Worm (Caenorhabditis elegans): ENCODE results near the gene ttr-23.

Gene ttr-23

ce11 chrV:10592479-10592878, 2.8 kb upstream of the ttr-23 start, which contains the start of gene T21C9.9:
Gene T21C9.9 (minus strand): TSS chrV:10592579.
- TF ChIP-seq tab-1 (GFP tag; IDR thresholded peaks at IDR 0.05) (no peak), med-1 (GFP tag; optimal IDR thresholded peaks at IDR 0.05; ENCODE audit: insufficient read depth) (no peak), flt-1 (GFP tag; IDR thresholded peaks at IDR 0.05) (no peak), klf-2 (GFP tag; conservative IDR thresholded peaks at IDR 0.05) (no peak), cog-1 (tag; optimal IDR thresholded peaks at IDR 0.05) (no peak), ztf-29 (GFP tag; IDR thresholded peaks at IDR 0.05) (no peak), T22C8.4 (GFP tag; IDR thresholded peaks at IDR 0.05) (no peak), ref-1 (GFP tag; conservative IDR thresholded peaks at IDR 0.05) (no peak), ztf-23 (GFP tag; IDR thresholded peaks at IDR 0.05) (no peak)

- TF ChIP-seq ztf-29 (GFP tag; IDR thresholded peaks at IDR 0.05) (no peak), tab-1 (GFP tag; IDR thresholded peaks at IDR 0.05) (no peak), ztf-23 (GFP tag; IDR thresholded peaks at IDR 0.05) (no peak), med-1 (GFP tag; optimal IDR thresholded peaks at IDR 0.05; ENCODE audit: insufficient read depth) (no peak), T22C8.4 (GFP tag; IDR thresholded peaks at IDR 0.05) (no peak), ref-1 (GFP tag; conservative IDR thresholded peaks at IDR 0.05) (no peak), cog-1 (tag; optimal IDR thresholded peaks at IDR 0.05) (no peak), flt-1 (GFP tag; IDR thresholded peaks at IDR 0.05) (no peak), klf-2 (GFP tag; conservative IDR thresholded peaks at IDR 0.05) (no peak)
These were observed 966 bp downstream of the ttr-23 start, which contains the start of gene srg-32 for ce11 chrV:10588694-10589093. Gene srg-32 (minus strand): TSS chrV:10588794.

ce11 chrV:10581837-10582300, 7.8 kb downstream of the ttr-23 start, which contains the start of gene T21C9.6:
Gene T21C9.6 (plus strand): TSS chrV:10581887.
- TF ChIP-seq tab-1 (GFP tag; IDR thresholded peaks at IDR 0.05), result no peak
- TF ChIP-seq ref-1 (GFP tag; conservative IDR thresholded peaks at IDR 0.05), result no peak
- no peak for TF ChIP-seq cog-1 (tag; optimal IDR thresholded peaks at IDR 0.05)
- TF ChIP-seq med-1 (GFP tag; optimal IDR thresholded peaks at IDR 0.05; ENCODE audit: insufficient read depth), result no peak
- no peak for TF ChIP-seq ztf-29 (GFP tag; IDR thresholded peaks at IDR 0.05)
- no peak for TF ChIP-seq ztf-23 (GFP tag; IDR thresholded peaks at IDR 0.05)
- TF ChIP-seq klf-2 (GFP tag; conservative IDR thresholded peaks at IDR 0.05), result no peak
- no peak for TF ChIP-seq flt-1 (GFP tag; IDR thresholded peaks at IDR 0.05)
- no peak for TF ChIP-seq T22C8.4 (GFP tag; IDR thresholded peaks at IDR 0.05)

ce11 chrV:10580638-10581037, 9.0 kb downstream of the ttr-23 start:
- TF ChIP-seq klf-2 (GFP tag; conservative IDR thresholded peaks at IDR 0.05) (no peak), tab-1 (GFP tag; IDR thresholded peaks at IDR 0.05) (no peak), ztf-29 (GFP tag; IDR thresholded peaks at IDR 0.05) (no peak), ref-1 (GFP tag; conservative IDR thresholded peaks at IDR 0.05) (no peak), cog-1 (tag; optimal IDR thresholded peaks at IDR 0.05) (no peak), med-1 (GFP tag; optimal IDR thresholded peaks at IDR 0.05; ENCODE audit: insufficient read depth) (no peak), T22C8.4 (GFP tag; IDR thresholded peaks at IDR 0.05) (no peak), ztf-23 (GFP tag; IDR thresholded peaks at IDR 0.05) (no peak), flt-1 (GFP tag; IDR thresholded peaks at IDR 0.05) (no peak)

- no peak for TF ChIP-seq T22C8.4 (GFP tag; IDR thresholded peaks at IDR 0.05)
- no peak for TF ChIP-seq cog-1 (tag; optimal IDR thresholded peaks at IDR 0.05)
- TF ChIP-seq klf-2 (GFP tag; conservative IDR thresholded peaks at IDR 0.05), result no peak
- TF ChIP-seq med-1 (GFP tag; optimal IDR thresholded peaks at IDR 0.05; ENCODE audit: insufficient read depth), result peak; percentile 33
- no peak for TF ChIP-seq ztf-29 (GFP tag; IDR thresholded peaks at IDR 0.05)
- TF ChIP-seq ztf-23 (GFP tag; IDR thresholded peaks at IDR 0.05), result 0 out of 2 replicates have a peak, but pooled peaks have one; percentile 45
- no peak for TF ChIP-seq tab-1 (GFP tag; IDR thresholded peaks at IDR 0.05)
- TF ChIP-seq flt-1 (GFP tag; IDR thresholded peaks at IDR 0.05), result no peak
These were observed 10.7 kb downstream of the ttr-23 start, which contains the start of the genes erh-1 and lpd-9 for ce11 chrV:10578938-10579337. Gene erh-1 (minus strand): TSS chrV:10579141. Gene lpd-9 (plus strand): TSS chrV:10579305.

ce11 chrV:10578226-10578625, 11.4 kb downstream of the ttr-23 start, which contains the start of gene mics-1:
Gene mics-1 (minus strand): TSS chrV:10578326.
- TF ChIP-seq ref-1 (GFP tag; conservative IDR thresholded peaks at IDR 0.05), result no peak
- TF ChIP-seq tab-1 (GFP tag; IDR thresholded peaks at IDR 0.05), result no peak
- no peak for TF ChIP-seq flt-1 (GFP tag; IDR thresholded peaks at IDR 0.05)
- TF ChIP-seq ztf-29 (GFP tag; IDR thresholded peaks at IDR 0.05), result no peak
- no peak for TF ChIP-seq T22C8.4 (GFP tag; IDR thresholded peaks at IDR 0.05)
- no peak for TF ChIP-seq ztf-23 (GFP tag; IDR thresholded peaks at IDR 0.05)
- no peak for TF ChIP-seq cog-1 (tag; optimal IDR thresholded peaks at IDR 0.05)
- no peak for TF ChIP-seq med-1 (GFP tag; optimal IDR thresholded peaks at IDR 0.05; ENCODE audit: insufficient read depth)
- no peak for TF ChIP-seq klf-2 (GFP tag; conservative IDR thresholded peaks at IDR 0.05)

- no peak for TF ChIP-seq ztf-23 (GFP tag; IDR thresholded peaks at IDR 0.05)
- no peak for TF ChIP-seq flt-1 (GFP tag; IDR thresholded peaks at IDR 0.05)
These were observed 13.3 kb downstream of the ttr-23 start, which contains the start of gene vps-54 for ce11 chrV:10576319-10576718. Gene vps-54 (minus strand): TSS chrV:10576419.

- TF ChIP-seq flt-1 (GFP tag; IDR thresholded peaks at IDR 0.05), result no peak
- TF ChIP-seq ref-1 (GFP tag; conservative IDR thresholded peaks at IDR 0.05), result no peak
- no peak for TF ChIP-seq cog-1 (tag; optimal IDR thresholded peaks at IDR 0.05)
- TF ChIP-seq tab-1 (GFP tag; IDR thresholded peaks at IDR 0.05), result no peak
- no peak for TF ChIP-seq klf-2 (GFP tag; conservative IDR thresholded peaks at IDR 0.05)
- TF ChIP-seq med-1 (GFP tag; optimal IDR thresholded peaks at IDR 0.05; ENCODE audit: insufficient read depth), result no peak
- TF ChIP-seq T22C8.4 (GFP tag; IDR thresholded peaks at IDR 0.05), result no peak
- TF ChIP-seq ztf-23 (GFP tag; IDR thresholded peaks at IDR 0.05), result no peak
- no peak for TF ChIP-seq ztf-29 (GFP tag; IDR thresholded peaks at IDR 0.05)
These were observed 15.5 kb downstream of the ttr-23 start for ce11 chrV:10574197-10574596.

ce11 chrV:10572614-10573013, 17.0 kb downstream of the ttr-23 start, which contains the start of gene del-6:
Gene del-6 (plus strand): TSS chrV:10572914.
- TF ChIP-seq ref-1 (GFP tag; conservative IDR thresholded peaks at IDR 0.05), result no peak
- no peak for TF ChIP-seq flt-1 (GFP tag; IDR thresholded peaks at IDR 0.05)
- no peak for TF ChIP-seq cog-1 (tag; optimal IDR thresholded peaks at IDR 0.05)
- no peak for TF ChIP-seq ztf-23 (GFP tag; IDR thresholded peaks at IDR 0.05)
- no peak for TF ChIP-seq tab-1 (GFP tag; IDR thresholded peaks at IDR 0.05)
- TF ChIP-seq ztf-29 (GFP tag; IDR thresholded peaks at IDR 0.05), result no peak
- TF ChIP-seq T22C8.4 (GFP tag; IDR thresholded peaks at IDR 0.05), result no peak
- no peak for TF ChIP-seq med-1 (GFP tag; optimal IDR thresholded peaks at IDR 0.05; ENCODE audit: insufficient read depth)
- no peak for TF ChIP-seq klf-2 (GFP tag; conservative IDR thresholded peaks at IDR 0.05)

All from whole organism, midembryonic.